Worm (Caenorhabditis elegans) whole organism, late embryonic: ENCODE results near the gene srh-179.

ENCODE experiments used
- C08G9.2 ChIP-seq: sonication (generic microtip); optimal IDR thresholded peaks from 2 replicates; lab custom pipeline; 2016; ENCODE audit warnings: mild to moderate bottlenecking, missing genetic modification characterization, moderate library complexity, missing compliant biosample characterization
- F13H6.1 ChIP-seq: sonication (generic microtip); optimal IDR thresholded peaks from 2 replicates; lab custom pipeline; 2016; ENCODE audit warnings: missing genetic modification characterization, missing compliant biosample characterization
- K02D7.2 ChIP-seq: sonication (generic microtip); optimal IDR thresholded peaks from 2 replicates; lab custom pipeline; 2017; ENCODE audit warnings: mild to moderate bottlenecking, missing genetic modification characterization, missing compliant biosample characterization
- K09A11.1 ChIP-seq: sonication (generic microtip); optimal IDR thresholded peaks from 2 replicates; lab custom pipeline; 2017; ENCODE audit warnings: antibody characterized with exemption, mild to moderate bottlenecking, missing genetic modification characterization, missing compliant biosample characterization; ENCODE audit not compliant: insufficient read depth
- T23F11.4 ChIP-seq: fragments of 200-800 bp; sonication (Bioruptor generic); optimal IDR thresholded peaks from 2 replicates; lab custom pipeline; 2018; ENCODE audit warnings: mild to moderate bottlenecking, missing genetic modification characterization, missing compliant biosample characterization
- ama-1 ChIP-seq: fragments of 150-350 bp; optimal IDR thresholded peaks from 2 replicates; lab custom pipeline; 2014
- ceh-2 ChIP-seq: sonication (generic microtip); optimal IDR thresholded peaks from 2 replicates; lab custom pipeline; 2016; ENCODE audit warnings: missing genotype, missing genetic modification characterization, missing compliant biosample characterization
- ceh-22 ChIP-seq: sonication (generic microtip); optimal IDR thresholded peaks from 2 replicates; lab custom pipeline; 2017; ENCODE audit warnings: missing biosample characterization, missing genetic modification characterization
- ceh-24 ChIP-seq: sonication (generic microtip); optimal IDR thresholded peaks from 2 replicates; lab custom pipeline; 2016; ENCODE audit warnings: mild to moderate bottlenecking, missing genetic modification characterization, missing compliant biosample characterization
- ceh-34 ChIP-seq: sonication (generic microtip); optimal IDR thresholded peaks from 2 replicates; lab custom pipeline; 2016; ENCODE audit warnings: mild to moderate bottlenecking, missing genetic modification characterization, missing compliant biosample characterization
- ceh-48 ChIP-seq: sonication (generic microtip); optimal IDR thresholded peaks from 2 replicates; lab custom pipeline; 2016; ENCODE audit warnings: missing genetic modification characterization, inconsistent platforms, missing compliant biosample characterization
- ceh-6 ChIP-seq: fragments of 200-800 bp; sonication (Bioruptor generic); optimal IDR thresholded peaks from 2 replicates; lab custom pipeline; 2018; ENCODE audit warnings: mild to moderate bottlenecking, missing genetic modification characterization, missing compliant biosample characterization
- dmd-4 ChIP-seq: sonication (generic microtip); optimal IDR thresholded peaks from 2 replicates; lab custom pipeline; 2016; ENCODE audit warnings: borderline replicate concordance, missing genetic modification characterization, missing compliant biosample characterization
- dve-1 ChIP-seq: sonication (generic microtip); optimal IDR thresholded peaks from 2 replicates; lab custom pipeline; 2017; ENCODE audit warnings: antibody characterized with exemption, mild to moderate bottlenecking, missing genetic modification characterization, missing compliant biosample characterization
- elt-2 ChIP-seq: sonication (generic microtip); optimal IDR thresholded peaks from 2 replicates; lab custom pipeline; 2016; ENCODE audit warnings: missing genetic modification reagents, missing genetic modification characterization, missing compliant biosample characterization
- eyg-1 ChIP-seq: sonication (generic microtip); optimal IDR thresholded peaks from 2 replicates; lab custom pipeline; 2016; ENCODE audit warnings: missing genotype, missing genetic modification characterization, missing compliant biosample characterization
- fkh-6 ChIP-seq: sonication (generic microtip); optimal IDR thresholded peaks from 2 replicates; lab custom pipeline; 2016; ENCODE audit warnings: missing genetic modification characterization, missing compliant biosample characterization
- gmeb-2 ChIP-seq: sonication (generic microtip); optimal IDR thresholded peaks from 2 replicates; lab custom pipeline; 2016; ENCODE audit warnings: missing genetic modification characterization, inconsistent platforms, missing compliant biosample characterization
- hlh-8 ChIP-seq: sonication (generic microtip); optimal IDR thresholded peaks from 2 replicates; lab custom pipeline; 2016; ENCODE audit warnings: missing genotype, missing genetic modification characterization, missing compliant biosample characterization
- lim-6 ChIP-seq: sonication (generic microtip); optimal IDR thresholded peaks from 2 replicates; lab custom pipeline; 2016; ENCODE audit warnings: missing genetic modification characterization, missing compliant biosample characterization
- lin-11 ChIP-seq: fragments of 200-800 bp; sonication (Bioruptor generic); optimal IDR thresholded peaks from 2 replicates; lab custom pipeline; 2018; ENCODE audit warnings: mild to moderate bottlenecking, missing genetic modification characterization, missing compliant biosample characterization
- madf-2 ChIP-seq: sonication (generic microtip); optimal IDR thresholded peaks from 2 replicates; lab custom pipeline; 2017; ENCODE audit warnings: missing genetic modification characterization, missing compliant biosample characterization
- mec-3 ChIP-seq: sonication (generic microtip); optimal IDR thresholded peaks from 2 replicates; lab custom pipeline; 2016; ENCODE audit warnings: borderline replicate concordance, missing genetic modification characterization, missing compliant biosample characterization
- nhr-11 ChIP-seq: fragments of 150-350 bp; optimal IDR thresholded peaks from 2 replicates; lab custom pipeline; 2014; ENCODE audit warnings: missing biosample characterization, missing genetic modification characterization
- nhr-232 ChIP-seq: sonication (generic microtip); optimal IDR thresholded peaks from 2 replicates; lab custom pipeline; 2016; ENCODE audit warnings: missing genetic modification characterization, missing compliant biosample characterization
- odd-2 ChIP-seq: sonication (generic microtip); optimal IDR thresholded peaks from 2 replicates; lab custom pipeline; 2017; ENCODE audit warnings: antibody characterized with exemption, mild to moderate bottlenecking, missing genetic modification characterization, missing compliant biosample characterization
- pag-3 ChIP-seq: sonication (generic microtip); optimal IDR thresholded peaks from 2 replicates; lab custom pipeline; 2016; ENCODE audit warnings: missing compliant biosample characterization, missing genetic modification characterization, borderline replicate concordance
- pat-9 ChIP-seq: fragments of 200-800 bp; sonication (Bioruptor generic); optimal IDR thresholded peaks from 2 replicates; lab custom pipeline; 2018; ENCODE audit warnings: mild to moderate bottlenecking, missing genetic modification characterization, moderate library complexity, missing compliant biosample characterization
- pax-1 ChIP-seq: fragments of 150-350 bp; optimal IDR thresholded peaks from 2 replicates; lab custom pipeline; 2014; ENCODE audit warnings: missing biosample characterization, missing genetic modification characterization
- pha-2 ChIP-seq: sonication (generic microtip); optimal IDR thresholded peaks from 2 replicates; lab custom pipeline; 2017; ENCODE audit warnings: mild to moderate bottlenecking, missing genetic modification characterization, missing compliant biosample characterization
- pha-4 ChIP-seq: fragments of 150-350 bp; optimal IDR thresholded peaks from 2 replicates; lab custom pipeline; 2018; ENCODE audit warnings: missing biosample characterization, missing genetic modification reagents, missing genetic modification characterization
- pros-1 ChIP-seq: fragments of 150-350 bp; optimal IDR thresholded peaks from 2 replicates; lab custom pipeline; 2014; ENCODE audit warnings: missing biosample characterization, missing genetic modification reagents, missing genetic modification characterization
- ref-2 ChIP-seq: sonication (generic microtip); optimal IDR thresholded peaks from 2 replicates; lab custom pipeline; 2016; ENCODE audit warnings: missing genetic modification characterization, missing compliant biosample characterization
- rnt-1 ChIP-seq: sonication (generic microtip); optimal IDR thresholded peaks from 2 replicates; lab custom pipeline; 2016; ENCODE audit warnings: missing genetic modification characterization, missing compliant biosample characterization
- sdc-2 ChIP-seq: sonication (generic microtip); optimal IDR thresholded peaks from 2 replicates; lab custom pipeline; 2016; ENCODE audit warnings: missing genotype, missing genetic modification characterization, missing compliant biosample characterization
- sox-4 ChIP-seq: sonication (generic microtip); optimal IDR thresholded peaks from 2 replicates; lab custom pipeline; 2017; ENCODE audit warnings: mild to moderate bottlenecking, missing genetic modification characterization, inconsistent platforms, missing compliant biosample characterization
- tbx-2 ChIP-seq: sonication (generic microtip); optimal IDR thresholded peaks from 2 replicates; lab custom pipeline; 2016; ENCODE audit warnings: missing genetic modification characterization, missing compliant biosample characterization
- tbx-7 ChIP-seq: sonication (generic microtip); optimal IDR thresholded peaks from 2 replicates; lab custom pipeline; 2016; ENCODE audit warnings: missing genotype, missing genetic modification characterization, missing compliant biosample characterization
- ttx-3 ChIP-seq: sonication (generic microtip); optimal IDR thresholded peaks from 2 replicates; lab custom pipeline; 2016; ENCODE audit warnings: missing genetic modification reagents, missing genetic modification characterization, missing compliant biosample characterization
- unc-42 ChIP-seq: sonication (generic microtip); optimal IDR thresholded peaks from 2 replicates; lab custom pipeline; 2016; ENCODE audit warnings: missing genotype, missing genetic modification characterization, missing compliant biosample characterization
- unc-86 ChIP-seq: sonication (generic microtip); optimal IDR thresholded peaks from 2 replicates; lab custom pipeline; 2016; ENCODE audit warnings: missing genetic modification characterization, missing compliant biosample characterization
- zip-5 ChIP-seq: sonication (generic microtip); optimal IDR thresholded peaks from 2 replicates; lab custom pipeline; 2016; ENCODE audit warnings: missing genetic modification characterization, missing compliant biosample characterization

Gene srh-179

DNA sequence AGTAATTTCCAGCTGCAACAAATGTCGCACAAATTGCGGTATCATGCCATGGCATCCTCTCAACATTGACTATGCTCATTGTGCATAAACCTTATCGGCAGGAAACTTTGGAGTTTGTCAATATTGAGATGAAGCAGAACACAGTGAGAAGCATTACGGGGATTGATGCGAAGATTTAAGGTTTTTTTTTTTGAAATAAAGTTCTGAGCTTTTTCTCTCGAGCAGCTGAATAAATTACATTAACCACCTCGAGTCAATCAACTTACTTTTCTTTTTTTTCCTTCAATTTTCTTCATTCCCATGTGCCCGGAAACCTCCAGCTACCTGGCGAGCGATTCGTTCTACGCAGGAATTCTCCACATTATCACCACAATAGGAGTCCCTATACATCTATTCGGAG, at the start of gene srh-179:
Gene srh-179, plus strand, starts transcription at position 301 of the 400 bp plus-strand sequence.
- TF ChIP-seq sox-4 (tag; lab: Kevin White, UChicago) (no peak), unc-86 (tag; lab: Kevin White, UChicago) (no peak), rnt-1 (tag; lab: Kevin White, UChicago) (no peak), ttx-3 (no peak), tbx-7 (no peak), mec-3 (tag; lab: Kevin White, UChicago) (no peak), nhr-232 (tag; lab: Kevin White, UChicago) (no peak)

DNA sequence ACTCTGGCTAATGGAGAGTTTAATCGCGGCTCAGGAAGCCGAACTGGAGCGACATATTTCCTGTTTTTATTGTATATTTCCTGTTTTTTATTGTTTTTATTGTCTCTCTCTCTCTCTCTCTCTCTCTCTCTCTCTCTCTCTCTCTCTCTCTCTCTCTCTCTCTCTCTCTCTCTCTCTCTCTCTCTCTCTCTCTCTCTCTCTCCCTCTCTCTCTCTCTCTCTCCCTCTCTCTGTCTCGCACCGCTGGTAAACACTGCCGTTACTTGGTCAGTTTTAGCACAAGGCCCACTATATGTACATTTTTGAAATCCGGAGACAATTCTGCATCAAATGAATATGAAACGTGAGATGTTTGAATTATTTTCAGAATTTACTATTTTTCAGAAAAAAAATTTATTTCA, 45.4 kb upstream of the srh-179 start:
- TF ChIP-seq pax-1 (no peak), fkh-6 (no peak), madf-2 (no peak), zip-5 (tag; lab: Kevin White, UChicago) (no peak), unc-42 (tag; lab: Kevin White, UChicago) (no peak), nhr-11 (tag; lab: Kevin White, UChicago) (no peak), dmd-4 (tag; lab: Kevin White, UChicago) (no peak), ceh-22 (tag; lab: Kevin White, UChicago) (no peak)

DNA sequence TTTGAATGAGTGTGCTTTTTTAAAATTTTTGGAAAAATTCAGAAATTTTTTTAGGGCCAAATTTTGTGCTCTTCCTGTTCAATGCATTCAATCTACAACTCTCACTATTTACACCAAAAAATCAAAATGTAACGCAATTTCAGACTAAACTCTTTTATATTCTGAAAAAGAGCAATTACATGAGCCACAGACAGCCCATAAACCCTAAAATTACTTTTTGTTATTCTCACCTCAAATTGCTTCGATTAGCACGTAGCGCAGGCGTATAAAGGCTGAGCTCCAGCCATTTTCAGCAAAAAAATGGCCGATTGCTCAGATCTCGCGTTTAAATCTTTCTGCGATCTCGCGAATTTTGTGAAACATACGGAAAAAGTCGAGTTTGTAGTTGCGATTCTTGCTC, 44.7 kb upstream of the srh-179 start, which contains the start of gene srw-82:
Gene srw-82, plus strand, starts transcription at position 301 of the 400 bp plus-strand sequence.
- TF ChIP-seq odd-2 (no peak), ceh-6 (GFP tag; lab: Kevin White, UChicago) (no peak), tbx-2 (no peak), ceh-22 (tag; lab: Kevin White, UChicago) (no peak), pha-2 (no peak), elt-2 (tag; lab: Kevin White, UChicago) (no peak), gmeb-2 (no peak), lin-11 (tag; lab: Kevin White, UChicago) (no peak), ceh-24 (tag; lab: Kevin White, UChicago) (no peak), unc-42 (tag; lab: Kevin White, UChicago) (no peak), ceh-34 (no peak), ceh-2 (no peak), sdc-2 (tag; lab: Kevin White, UChicago) (no peak), K09A11.1 (tag; lab: Kevin White, UChicago) (no peak), F13H6.1 (tag; lab: Kevin White, UChicago) (no peak), dve-1 (tag; lab: Kevin White, UChicago) (no peak), pat-9 (no peak), lim-6 (tag; lab: Kevin White, UChicago) (no peak), madf-2 (no peak)

DNA sequence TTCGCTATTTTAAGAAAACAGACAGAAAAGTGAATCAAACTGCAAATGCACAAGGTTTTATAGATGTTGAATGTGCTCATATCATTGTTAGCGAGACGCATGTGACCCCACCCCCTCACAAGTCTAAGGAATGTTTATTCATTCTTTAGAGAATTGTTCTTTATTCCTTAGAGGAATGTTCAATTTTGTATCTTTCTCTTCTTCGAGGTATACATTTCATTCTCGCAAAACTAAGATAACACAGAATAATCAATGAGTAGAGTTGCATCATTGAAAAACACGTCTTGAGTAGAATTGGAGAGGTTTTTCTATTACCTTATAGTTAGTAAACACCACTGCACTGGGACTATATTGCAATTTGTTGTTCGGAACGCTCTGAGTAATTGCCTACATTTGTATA, 41.2 kb upstream of the srh-179 start, which contains the start of gene ZK262.20:
Gene ZK262.20, minus strand, starts transcription at position 101 of the 400 bp plus-strand sequence.
- TF ChIP-seq ref-2 (tag; lab: Kevin White, UChicago) (no peak), ceh-48 (tag; lab: Kevin White, UChicago) (no peak), ceh-34 (no peak), T23F11.4 (no peak), C08G9.2 (tag; lab: Kevin White, UChicago) (no peak), pros-1 (tag; lab: Kevin White, UChicago) (no peak), sdc-2 (tag; lab: Kevin White, UChicago) (no peak), tbx-7 (no peak), hlh-8 (tag; lab: Kevin White, UChicago) (no peak), eyg-1 (tag; lab: Kevin White, UChicago) (no peak), pag-3 (tag; lab: Kevin White, UChicago) (no peak), K02D7.2 (no peak), ama-1 (lab: Kevin White, UChicago) (no peak), K09A11.1 (tag; lab: Kevin White, UChicago) (no peak), pha-4 (tag; lab: Kevin White, UChicago) (no peak), dmd-4 (tag; lab: Kevin White, UChicago) (no peak), odd-2 (no peak), pat-9 (no peak), lin-11 (tag; lab: Kevin White, UChicago) (no peak), unc-42 (tag; lab: Kevin White, UChicago) (no peak)
